Worm (Caenorhabditis elegans): ENCODE measurements around the gene F13D12.8.

DNA sequence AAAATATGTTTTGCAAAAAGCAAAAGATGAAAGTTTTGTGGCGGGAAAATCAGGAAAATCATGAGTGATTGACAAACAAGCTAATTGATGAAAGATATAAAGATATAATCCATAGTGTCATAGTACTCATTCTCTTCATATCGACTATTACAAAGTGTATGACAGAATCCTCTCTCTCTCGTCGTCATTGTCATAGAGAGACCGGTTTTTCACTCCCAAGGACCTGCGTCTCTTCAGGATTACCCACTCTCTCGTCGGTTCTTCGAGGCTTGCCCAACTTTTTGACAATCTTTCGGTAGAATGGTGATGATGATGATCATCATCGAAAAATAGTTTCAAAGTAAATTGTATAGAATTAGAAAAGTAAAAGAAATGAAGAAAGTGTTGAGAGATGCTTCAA, 5.0 kb upstream of the F13D12.8 start:
- TF ChIP-seq zag-1 (tag; optimal IDR thresholded peaks at IDR 0.05) (no peak), lin-13 (GFP tag; optimal IDR thresholded peaks at IDR 0.05) (no peak), pqm-1 (tag; optimal IDR thresholded peaks at IDR 0.05) (no peak), mdl-1 (tag; optimal IDR thresholded peaks at IDR 0.05) (peak in 1 of 2 experiments; percentile 18), madf-9 (GFP tag; conservative IDR thresholded peaks at IDR 0.05) (no peak), nhr-77 (tag; optimal IDR thresholded peaks at IDR 0.05) (no peak), duxl-1 (tag; optimal IDR thresholded peaks at IDR 0.05; ENCODE audit: poor library complexity) (no peak), snpc-4 (tag; optimal IDR thresholded peaks at IDR 0.05) (no peak), F49E8.2 (tag; optimal IDR thresholded peaks at IDR 0.05; ENCODE audit: borderline replicate concordance) (no peak)

Measured in whole organism, L4 larva.